Worm (Caenorhabditis elegans): ENCODE measurements around the gene nspc-17.
A peak's percentile ranks its signal among the peaks of the same experiment; 100 is the strongest.

The nspc-17 gene

ce11 chrX:14525325-14526305, 634 bp upstream of the nspc-17 start (continued):
- peak; percentile 100 for TF ChIP-seq snu-23 (GFP tag; optimal IDR thresholded peaks at IDR 0.05)
- peak; percentile 98 for TF ChIP-seq nhr-11 (tag; optimal IDR thresholded peaks at IDR 0.05)
- peak; percentile 95 for TF ChIP-seq ces-1 (GFP tag; optimal IDR thresholded peaks at IDR 0.05)
- TF ChIP-seq lin-39 (tag; optimal IDR thresholded peaks at IDR 0.05), result peak; percentile 100
- peak; percentile 93 for TF ChIP-seq unc-98 (GFP tag; IDR thresholded peaks at IDR 0.05)
- TF ChIP-seq rnt-1 (tag; optimal IDR thresholded peaks at IDR 0.05), result peak; percentile 99
- TF ChIP-seq sox-4 (tag; optimal IDR thresholded peaks at IDR 0.05), result peak; percentile 98
- TF ChIP-seq lin-35 (GFP tag; optimal IDR thresholded peaks at IDR 0.05), result peak; percentile 79 to 93
- peak; percentile 96 for TF ChIP-seq fkh-8 (tag; optimal IDR thresholded peaks at IDR 0.05)
- peak; percentile 89 to 98 for TF ChIP-seq egl-27 (tag; optimal IDR thresholded peaks at IDR 0.05)
- peak; percentile 60 for TF ChIP-seq pag-3 (tag; optimal IDR thresholded peaks at IDR 0.05; ENCODE audit: borderline replicate concordance, insufficient read depth)
- peak; percentile 67 for TF ChIP-seq C34B4.2 (tag; optimal IDR thresholded peaks at IDR 0.05)
- TF ChIP-seq nhr-90 (tag; optimal IDR thresholded peaks at IDR 0.05; ENCODE audit: poor library complexity), result peak; percentile 100
- TF ChIP-seq nhr-12 (tag; optimal IDR thresholded peaks at IDR 0.05), result peak; percentile 83
- TF ChIP-seq vab-15 (tag; optimal IDR thresholded peaks at IDR 0.05), result no peak
- peak; percentile 100 for TF ChIP-seq nhr-47 (tag; optimal IDR thresholded peaks at IDR 0.05)
- peak; percentile 89 for TF ChIP-seq elt-2 (tag; optimal IDR thresholded peaks at IDR 0.05)
- TF ChIP-seq hpl-2 (GFP tag; optimal IDR thresholded peaks at IDR 0.05), result peak; percentile 97
- peak; percentile 94 for TF ChIP-seq lin-13 (GFP tag; optimal IDR thresholded peaks at IDR 0.05)
- TF ChIP-seq nhr-19 (GFP tag; conservative IDR thresholded peaks at IDR 0.05), result peak; percentile 98
- peak; percentile 94 for TF ChIP-seq snpc-4 (tag; optimal IDR thresholded peaks at IDR 0.05)
- peak; percentile 58 for TF ChIP-seq F16B12.6 (tag; optimal IDR thresholded peaks at IDR 0.05)
- TF ChIP-seq skn-1 (tag; optimal IDR thresholded peaks at IDR 0.05), result peak; percentile 99
- peak; percentile 90 for TF ChIP-seq mef-2 (tag; optimal IDR thresholded peaks at IDR 0.05)
- peak; percentile 95 to 96 for TF ChIP-seq lsy-2 (tag; optimal IDR thresholded peaks at IDR 0.05)
- TF ChIP-seq unc-30 (tag; optimal IDR thresholded peaks at IDR 0.05), result peak; percentile 90
- TF ChIP-seq ama-1 (optimal IDR thresholded peaks at IDR 0.05), result no peak
- TF ChIP-seq fkh-10 (GFP tag; optimal IDR thresholded peaks at IDR 0.05), result peak; percentile 100
- no peak for TF ChIP-seq hlh-17 (GFP tag; optimal IDR thresholded peaks at IDR 0.05; ENCODE audit: borderline replicate concordance)
- TF ChIP-seq ceh-88 (GFP tag; IDR thresholded peaks at IDR 0.05), result peak; percentile 97
- TF ChIP-seq nhr-85 (tag), result peak; percentile 99
- TF ChIP-seq swsn-7 (tag; optimal IDR thresholded peaks at IDR 0.05), result peak; percentile 99
- TF ChIP-seq pax-3 (tag; optimal IDR thresholded peaks at IDR 0.05), result peak; percentile 94
- TF ChIP-seq alr-1 (tag; optimal IDR thresholded peaks at IDR 0.05; ENCODE audit: borderline replicate concordance), result no peak

ce11 chrX:14523275-14523674, 1.7 kb downstream of the nspc-17 start, which contains the start of gene nspc-16:
Gene nspc-16, plus strand, starts transcription at chrX:14523575.
- no peak for TF ChIP-seq ces-1 (GFP tag; optimal IDR thresholded peaks at IDR 0.05)
- TF ChIP-seq nhr-237 (tag; optimal IDR thresholded peaks at IDR 0.05), result no peak
- TF ChIP-seq fkh-10 (GFP tag; optimal IDR thresholded peaks at IDR 0.05), result no peak
- TF ChIP-seq mep-1 (tag; optimal IDR thresholded peaks at IDR 0.05), result no peak
- no peak for TF ChIP-seq snpc-4 (tag; optimal IDR thresholded peaks at IDR 0.05)
- no peak for TF ChIP-seq isw-1 (GFP tag; IDR thresholded peaks at IDR 0.05)
- TF ChIP-seq nhr-47 (tag; optimal IDR thresholded peaks at IDR 0.05), result no peak
- TF ChIP-seq ets-5 (GFP tag; IDR thresholded peaks at IDR 0.05), result no peak
- no peak for TF ChIP-seq efl-1 (optimal IDR thresholded peaks at IDR 0.05)
- no peak for TF ChIP-seq efl-1 (GFP tag; optimal IDR thresholded peaks at IDR 0.05 in 1 of 2)
- no peak for TF ChIP-seq pax-3 (tag; optimal IDR thresholded peaks at IDR 0.05)
- no peak for TF ChIP-seq C34B4.2 (tag; optimal IDR thresholded peaks at IDR 0.05)
- TF ChIP-seq snu-23 (GFP tag; optimal IDR thresholded peaks at IDR 0.05), result no peak
- TF ChIP-seq egl-13 (tag; optimal IDR thresholded peaks at IDR 0.05), result no peak
- no peak for TF ChIP-seq nhr-11 (tag; optimal IDR thresholded peaks at IDR 0.05)
- no peak for TF ChIP-seq ztf-11 (tag; optimal IDR thresholded peaks at IDR 0.05)
- no peak for TF ChIP-seq C16A3.4 (tag; optimal IDR thresholded peaks at IDR 0.05)

Data from whole organism, L1 larva.